Worm (Caenorhabditis elegans): ENCODE measurements around the gene T21E8.7.

ce11 chrX:10859211-10859610 is 24.1 kb upstream of the T21E8.7 start, which contains the start of gene pgp-5:
- TF ChIP-seq lsy-2 (tag; optimal IDR thresholded peaks at IDR 0.05) (no peak), zag-1 (tag; optimal IDR thresholded peaks at IDR 0.05) (no peak), F13H6.1 (tag; optimal IDR thresholded peaks at IDR 0.05) (no peak)

Data from whole organism, L2 larva.